Worm (Caenorhabditis elegans) whole organism, L1 larva: Measurements from ENCODE around the gene R02F2.7.

Experiments
- C34B4.2 ChIP-seq: sonication (generic microtip); optimal IDR thresholded peaks from 2 replicates; lab custom pipeline; 2017; ENCODE audit warnings: mild to moderate bottlenecking, missing genetic modification characterization, missing compliant biosample characterization
- Y116A8C.19 ChIP-seq: sonication (generic microtip); optimal IDR thresholded peaks from 2 replicates; lab custom pipeline; 2016; ENCODE audit warnings: missing compliant biosample characterization, missing genetic modification characterization, borderline replicate concordance
- aha-1 ChIP-seq: fragments of 150-350 bp; optimal IDR thresholded peaks from 2 replicates; lab custom pipeline; 2014; ENCODE audit warnings: missing biosample characterization, missing genetic modification characterization
- alr-1 ChIP-seq: fragments of 200-800 bp; sonication (Bioruptor generic); optimal IDR thresholded peaks from 2 replicates; lab custom pipeline; 2018; ENCODE audit warnings: borderline replicate concordance, mild to moderate bottlenecking, missing genetic modification characterization, missing compliant biosample characterization
- ama-1 ChIP-seq: fragments of 150-350 bp; optimal IDR thresholded peaks from 2 replicates; lab custom pipeline; 2014
- blmp-1 ChIP-seq: fragments of 150-350 bp; optimal IDR thresholded peaks from 2 replicates; lab custom pipeline; 2014; ENCODE audit warnings: missing biosample characterization, missing genetic modification characterization
- ceh-63 ChIP-seq: fragments of 200-800 bp; sonication (Bioruptor generic); optimal IDR thresholded peaks from 2 replicates; lab custom pipeline; 2018; ENCODE audit warnings: mild to moderate bottlenecking, missing genetic modification characterization, missing compliant biosample characterization
- ceh-8 ChIP-seq: fragments of 200-800 bp; sonication (Bioruptor generic); optimal IDR thresholded peaks from 2 replicates; lab custom pipeline; 2018; ENCODE audit warnings: mild to moderate bottlenecking, missing genetic modification characterization, moderate library complexity, missing compliant biosample characterization
- ceh-82 ChIP-seq, 3 experiments: fragments of 150-350 bp in 1 of 3; sonication (generic microtip) in 2 of 3; optimal IDR thresholded peaks; 2 replicates each; lab custom pipeline; 2014 to 2017; ENCODE audit warnings: missing biosample characterization in 3 of 3, missing genetic modification characterization in 3 of 3
- ceh-88 ChIP-seq: fragments of 200-800 bp; sonication (Bioruptor generic); IDR thresholded peaks from 2 replicates; pipeline ENCODE4 v1.3.6; 2022; ENCODE audit warnings: missing genetic modification characterization, missing compliant biosample characterization
- dpl-1 ChIP-seq, 3 experiments: fragments of 150-350 bp in 2 of 3; sonication (generic microtip) in 1 of 3; optimal IDR thresholded peaks; 2 replicates each; lab custom pipeline; 2014 to 2017; ENCODE audit warnings: missing biosample characterization in 3 of 3, missing genetic modification characterization in 3 of 3, missing genetic modification reagents in 3 of 3
- efl-1 ChIP-seq, 4 experiments: fragments of 150-350 bp; optimal IDR thresholded peaks in 3 of 4; peaks in 1 of 4; 1 replicate in 1 of 4; 2 replicates in 3 of 4; lab custom pipeline; 2014; ENCODE audit warnings: missing biosample characterization in 2 of 4, missing genetic modification characterization in 2 of 4, missing genetic modification reagents in 2 of 4
- egl-27 ChIP-seq, 2 experiments: fragments of 150-350 bp in 1 of 2; sonication (generic microtip); optimal IDR thresholded peaks; 3 replicates each; lab custom pipeline; 2017 to 2018; ENCODE audit warnings: missing biosample characterization in 2 of 2, missing genetic modification characterization in 2 of 2, missing genetic modification reagents in 2 of 2
- elt-2 ChIP-seq: sonication (generic microtip); optimal IDR thresholded peaks from 2 replicates; lab custom pipeline; 2016; ENCODE audit warnings: missing genetic modification characterization, mild to moderate bottlenecking, inconsistent platforms, missing compliant biosample characterization, missing genetic modification reagents
- elt-3 ChIP-seq, 6 experiments: fragments of 150-350 bp in 1 of 6; sonication (generic microtip); optimal IDR thresholded peaks; 2 replicates each; lab custom pipeline; 2017 to 2018; ENCODE audit warnings: missing biosample characterization in 6 of 6, missing genetic modification characterization in 6 of 6, inconsistent platforms in 1 of 6
- ets-5 ChIP-seq: fragments of 200-800 bp; sonication (Bioruptor generic); IDR thresholded peaks from 2 replicates; pipeline ENCODE4 v1.3.6; 2022; ENCODE audit warnings: missing genetic modification characterization, missing compliant biosample characterization
- fkh-8 ChIP-seq: sonication (generic microtip); optimal IDR thresholded peaks from 2 replicates; lab custom pipeline; 2016; ENCODE audit warnings: mild to moderate bottlenecking, missing genetic modification characterization, missing compliant biosample characterization
- irx-1 ChIP-seq: sonication (generic microtip); optimal IDR thresholded peaks from 2 replicates; lab custom pipeline; 2016; ENCODE audit warnings: missing genetic modification characterization, missing compliant biosample characterization
- isw-1 ChIP-seq: fragments of 200-800 bp; sonication (Bioruptor generic); IDR thresholded peaks from 2 replicates; pipeline ENCODE4 v1.3.6; 2022; ENCODE audit warnings: missing genetic modification characterization, missing compliant biosample characterization
- jun-1 ChIP-seq: fragments of 150-350 bp; optimal IDR thresholded peaks from 2 replicates; lab custom pipeline; 2014; ENCODE audit warnings: missing biosample characterization, missing genetic modification reagents, missing genetic modification characterization
- lin-13 ChIP-seq: fragments of 150-350 bp; optimal IDR thresholded peaks from 2 replicates; lab custom pipeline; 2014; ENCODE audit warnings: missing biosample characterization, missing genetic modification reagents, missing genetic modification characterization
- lin-14 ChIP-seq: fragments of 200-800 bp; sonication (Bioruptor generic); optimal IDR thresholded peaks from 2 replicates; lab custom pipeline; 2018; ENCODE audit warnings: mild to moderate bottlenecking, missing genetic modification characterization, moderate library complexity, missing compliant biosample characterization
- lin-15B ChIP-seq: fragments of 150-350 bp; sonication (generic microtip); optimal IDR thresholded peaks from 3 replicates; lab custom pipeline; 2014; ENCODE audit warnings: missing biosample characterization, missing genetic modification characterization
- lin-35 ChIP-seq, 2 experiments: fragments of 150-350 bp; optimal IDR thresholded peaks; 2 replicates each; lab custom pipeline; 2014; ENCODE audit warnings: missing biosample characterization in 2 of 2, missing genetic modification characterization in 2 of 2, missing genetic modification reagents in 2 of 2
- lsy-2 ChIP-seq, 2 experiments: fragments of 150-350 bp; optimal IDR thresholded peaks; 2 replicates each; lab custom pipeline; 2014; ENCODE audit warnings: missing biosample characterization in 2 of 2, missing genetic modification characterization in 2 of 2
- mab-9 ChIP-seq: fragments of 200-800 bp; sonication (Bioruptor generic); IDR thresholded peaks from 2 replicates; pipeline ENCODE4 v1.3.6; 2022; ENCODE audit warnings: missing genetic modification reagents, missing genetic modification characterization, missing compliant biosample characterization
- mdl-1 ChIP-seq, 2 experiments: fragments of 150-350 bp; optimal IDR thresholded peaks; 2 replicates each; lab custom pipeline; 2014 to 2017; ENCODE audit warnings: missing biosample characterization in 2 of 2, missing genetic modification characterization in 2 of 2, inconsistent platforms in 1 of 2
- nhr-12 ChIP-seq: sonication (generic microtip); optimal IDR thresholded peaks from 2 replicates; lab custom pipeline; 2017; ENCODE audit warnings: missing biosample characterization, missing genetic modification characterization
- nhr-19 ChIP-seq: fragments of 200-800 bp; sonication (Bioruptor generic); conservative IDR thresholded peaks from 2 replicates; pipeline ENCODE4 v1.3.6; 2022; ENCODE audit warnings: missing genetic modification characterization, missing compliant biosample characterization
- nhr-20 ChIP-seq: sonication (generic microtip); optimal IDR thresholded peaks from 2 replicates; lab custom pipeline; 2016; ENCODE audit warnings: mild to moderate bottlenecking, missing genetic modification characterization, missing compliant biosample characterization
- nhr-28 ChIP-seq: fragments of 150-350 bp; optimal IDR thresholded peaks from 2 replicates; lab custom pipeline; 2014; ENCODE audit warnings: missing biosample characterization, missing genetic modification characterization
- nhr-47 ChIP-seq: sonication (generic microtip); optimal IDR thresholded peaks from 2 replicates; lab custom pipeline; 2016; ENCODE audit warnings: mild to moderate bottlenecking, missing genetic modification characterization, moderate library complexity, missing compliant biosample characterization
- nhr-71 ChIP-seq: sonication (generic microtip); optimal IDR thresholded peaks from 2 replicates; lab custom pipeline; 2016; ENCODE audit warnings: mild to moderate bottlenecking, missing genetic modification characterization, moderate library complexity, missing compliant biosample characterization
- nhr-76 ChIP-seq: sonication (generic microtip); optimal IDR thresholded peaks from 2 replicates; lab custom pipeline; 2017; ENCODE audit warnings: missing biosample characterization, missing genetic modification characterization
- pag-3 ChIP-seq: sonication (generic microtip); optimal IDR thresholded peaks from 2 replicates; lab custom pipeline; 2017; ENCODE audit warnings: missing genetic modification characterization, mild to moderate bottlenecking, missing compliant biosample characterization, antibody characterized with exemption, borderline replicate concordance; ENCODE audit not compliant: insufficient read depth
- rnt-1 ChIP-seq: sonication (generic microtip); optimal IDR thresholded peaks from 2 replicates; lab custom pipeline; 2016; ENCODE audit warnings: mild to moderate bottlenecking, missing genetic modification characterization, moderate library complexity, missing compliant biosample characterization
- skn-1 ChIP-seq: fragments of 150-350 bp; optimal IDR thresholded peaks from 2 replicates; lab custom pipeline; 2014; ENCODE audit warnings: missing biosample characterization, missing genetic modification characterization
- sox-4 ChIP-seq: sonication (generic microtip); optimal IDR thresholded peaks from 2 replicates; lab custom pipeline; 2016; ENCODE audit warnings: missing genetic modification characterization, missing compliant biosample characterization
- tbx-2 ChIP-seq: sonication (generic microtip); optimal IDR thresholded peaks from 2 replicates; lab custom pipeline; 2016; ENCODE audit warnings: missing genetic modification characterization, missing compliant biosample characterization
- tlp-1 ChIP-seq: fragments of 150-350 bp; optimal IDR thresholded peaks from 2 replicates; lab custom pipeline; 2014; ENCODE audit warnings: missing biosample characterization, missing genetic modification characterization
- unc-30 ChIP-seq: sonication (generic microtip); optimal IDR thresholded peaks from 2 replicates; lab custom pipeline; 2017; ENCODE audit warnings: missing biosample characterization, missing genetic modification characterization
- unc-98 ChIP-seq: fragments of 200-800 bp; sonication (Bioruptor generic); IDR thresholded peaks from 2 replicates; pipeline ENCODE4 v1.3.6; 2022; ENCODE audit warnings: missing genetic modification characterization, missing compliant biosample characterization
- xbp-1 ChIP-seq: sonication (generic microtip); optimal IDR thresholded peaks from 2 replicates; lab custom pipeline; 2016; ENCODE audit warnings: missing genetic modification characterization, missing compliant biosample characterization
- zip-4 ChIP-seq: fragments of 200-800 bp; sonication (Bioruptor generic); optimal IDR thresholded peaks from 2 replicates; lab custom pipeline; 2018; ENCODE audit warnings: mild to moderate bottlenecking, missing genetic modification characterization, moderate library complexity, missing compliant biosample characterization
- ztf-4 ChIP-seq: fragments of 150-350 bp; optimal IDR thresholded peaks from 2 replicates; lab custom pipeline; 2014; ENCODE audit warnings: missing biosample characterization, missing genetic modification characterization

Gene R02F2.7

ce11 chrIII:5504164-5504563, 20.6 kb upstream of the R02F2.7 start (continued):
- TF ChIP-seq tlp-1 (tag; lab: Kevin White, UChicago) (no peak), jun-1 (tag; lab: Kevin White, UChicago) (peak; percentile 61), rnt-1 (tag; lab: Kevin White, UChicago) (peak; percentile 87), nhr-20 (tag; lab: Kevin White, UChicago) (peak; percentile 72), elt-3 (tag; optimal IDR thresholded peaks at IDR 0.05; lab: Kevin White, UChicago) (peak in 5 of 6 experiments; percentile 58 to 87 (median 62)), ztf-4 (tag; lab: Kevin White, UChicago) (peak; percentile 52), blmp-1 (tag; lab: Kevin White, UChicago) (peak; percentile 83)

ce11 chrIII:5503669-5504068, 20.1 kb upstream of the R02F2.7 start:
- no peak for TF ChIP-seq ets-5 (GFP tag; lab: Robert Waterston, UW)
- TF ChIP-seq efl-1 (optimal IDR thresholded peaks at IDR 0.05; lab: Kevin White, UChicago), result no peak
- TF ChIP-seq efl-1 (GFP tag; optimal IDR thresholded peaks at IDR 0.05 in 1 of 2; lab: Kevin White, UChicago), result peak; percentile 24 to 93
- peak in 1 of 3 experiments; percentile 28 for TF ChIP-seq dpl-1 (GFP tag; optimal IDR thresholded peaks at IDR 0.05; lab: Kevin White, UChicago)
- TF ChIP-seq, all 84 proteins: peak for 2

ce11 chrIII:5502915-5503575, 19.5 kb upstream of the R02F2.7 start:
- peak; percentile 17 for TF ChIP-seq jun-1 (tag; lab: Kevin White, UChicago)
- TF ChIP-seq lin-13, result peak; percentile 44
- no peak for TF ChIP-seq aha-1 (tag; lab: Kevin White, UChicago)
- TF ChIP-seq nhr-71 (tag; lab: Kevin White, UChicago), result peak; percentile 68
- peak; percentile 38 for TF ChIP-seq pag-3 (tag; lab: Kevin White, UChicago)
- peak; percentile 81 for TF ChIP-seq ama-1 (lab: Kevin White, UChicago)
- peak; percentile 6 for TF ChIP-seq nhr-19 (GFP tag; lab: Robert Waterston, UW)
- TF ChIP-seq Y116A8C.19 (tag; lab: Kevin White, UChicago), result no peak
- peak; percentile 6 for TF ChIP-seq lin-15B (tag; lab: Kevin White, UChicago)
- TF ChIP-seq nhr-12 (tag; lab: Kevin White, UChicago), result no peak
- no peak for TF ChIP-seq ceh-63
- peak in 1 of 2 experiments; percentile 20 for TF ChIP-seq egl-27 (tag; optimal IDR thresholded peaks at IDR 0.05; lab: Kevin White, UChicago)
- TF ChIP-seq isw-1, result no peak; the same call in 1 of the 2 replicates
- TF ChIP-seq xbp-1 (tag; lab: Kevin White, UChicago), result peak; percentile 25
- TF ChIP-seq unc-98 (GFP tag; lab: Robert Waterston, UW), result no peak
- TF ChIP-seq nhr-20 (tag; lab: Kevin White, UChicago), result peak; percentile 64
- no peak for TF ChIP-seq nhr-47 (tag; lab: Kevin White, UChicago)
- peak; percentile 27 for TF ChIP-seq irx-1 (tag; lab: Kevin White, UChicago)
- peak; percentile 37 for TF ChIP-seq tbx-2 (tag; lab: Kevin White, UChicago)
- no peak for TF ChIP-seq ceh-8 (GFP tag; lab: Kevin White, UChicago)
- no peak for TF ChIP-seq sox-4
- TF ChIP-seq skn-1, result peak; percentile 51
- TF ChIP-seq zip-4, result no peak
- no peak for TF ChIP-seq ceh-88 (GFP tag; lab: Robert Waterston, UW)
- TF ChIP-seq fkh-8, result peak; percentile 40
- no peak for TF ChIP-seq alr-1 (tag; lab: Kevin White, UChicago)
- peak; percentile 49 to 58 for TF ChIP-seq efl-1 (optimal IDR thresholded peaks at IDR 0.05; lab: Kevin White, UChicago)
- peak; percentile 7 to 77 for TF ChIP-seq efl-1 (GFP tag; optimal IDR thresholded peaks at IDR 0.05 in 1 of 2; lab: Kevin White, UChicago)
- TF ChIP-seq mab-9 (GFP tag; lab: Robert Waterston, UW), result no peak; the same call in 1 of the 2 replicates
- peak; percentile 30 to 64 for TF ChIP-seq lin-35 (GFP tag; optimal IDR thresholded peaks at IDR 0.05; lab: Kevin White, UChicago)
- no peak for TF ChIP-seq nhr-28
- no peak for TF ChIP-seq C34B4.2
- peak in 2 of 3 experiments; percentile 55 to 56 for TF ChIP-seq ceh-82 (tag; optimal IDR thresholded peaks at IDR 0.05; lab: Kevin White, UChicago)
- TF ChIP-seq elt-2 (tag; lab: Kevin White, UChicago), result peak; percentile 87
- no peak for TF ChIP-seq nhr-76 (tag; lab: Kevin White, UChicago)
- TF ChIP-seq lin-14, result peak; percentile 86
- TF ChIP-seq unc-30 (tag; lab: Kevin White, UChicago), result no peak
- TF ChIP-seq mdl-1 (tag; optimal IDR thresholded peaks at IDR 0.05; lab: Kevin White, UChicago), result peak in 1 of 2 experiments; percentile 25
- peak; percentile 10 to 61 for TF ChIP-seq lsy-2 (tag; optimal IDR thresholded peaks at IDR 0.05; lab: Kevin White, UChicago)
- peak; percentile 40 for TF ChIP-seq rnt-1 (tag; lab: Kevin White, UChicago)
